Fruit fly (Drosophila melanogaster) whole organism, wandering third instar larva: ENCODE data around the gene CG13407.

Source experiments
- Abd-B ChIP-seq: fragments of >200 bp; optimal IDR thresholded peaks from 2 replicates; lab custom pipeline; 2017; ENCODE audit warnings: missing biosample characterization, missing genetic modification characterization
- CG32264 ChIP-seq: fragments of 200-800 bp; sonication (Bioruptor generic); optimal IDR thresholded peaks from 2 replicates; lab custom pipeline; 2016; ENCODE audit warnings: missing biosample characterization, missing genetic modification characterization
- CrebA ChIP-seq: fragments of 200-800 bp; sonication (Bioruptor generic); optimal IDR thresholded peaks from 2 replicates; lab custom pipeline; 2016; ENCODE audit warnings: missing biosample characterization, mild to moderate bottlenecking, missing genetic modification characterization, borderline replicate concordance
- Dfd ChIP-seq: fragments of >200 bp; optimal IDR thresholded peaks from 2 replicates; lab custom pipeline; 2017; ENCODE audit warnings: missing biosample characterization, missing genetic modification characterization
- Dif ChIP-seq: fragments of 200-275, 200-300 bp; sonication (Bioruptor generic); optimal IDR thresholded peaks from 2 replicates; lab custom pipeline; 2018; ENCODE audit warnings: missing biosample characterization, missing genetic modification characterization; ENCODE audit not compliant: partially characterized antibody
- HLH106 ChIP-seq: fragments of 200-800 bp; optimal IDR thresholded peaks from 3 replicates; lab custom pipeline; 2019; ENCODE audit warnings: missing biosample characterization, mild to moderate bottlenecking, missing genetic modification characterization, moderate library complexity
- Hnf4 ChIP-seq: fragments of 200-800 bp; sonication (Bioruptor generic); optimal IDR thresholded peaks from 2 replicates; lab custom pipeline; 2016; ENCODE audit warnings: missing biosample characterization, mild to moderate bottlenecking, missing genetic modification characterization
- Hr78 ChIP-seq: fragments of >200 bp; optimal IDR thresholded peaks from 2 replicates; lab custom pipeline; 2017; ENCODE audit warnings: missing biosample characterization, missing genetic modification characterization
- Hr83 ChIP-seq: fragments of 200-300 bp; sonication (Bioruptor generic); optimal IDR thresholded peaks from 2 replicates; lab custom pipeline; 2016; ENCODE audit warnings: missing biosample characterization, mild to moderate bottlenecking, missing genetic modification characterization, moderate library complexity; ENCODE audit not compliant: poor library complexity, severe bottlenecking
- Jra ChIP-seq: sonication (Bioruptor generic); optimal IDR thresholded peaks from 2 replicates; lab custom pipeline; 2016; ENCODE audit warnings: missing biosample characterization, missing genetic modification characterization
- Mio ChIP-seq: sonication (Bioruptor generic); optimal IDR thresholded peaks from 2 replicates; lab custom pipeline; 2016; ENCODE audit warnings: missing biosample characterization, missing genetic modification characterization
- Myc ChIP-seq: fragments of >200 bp; optimal IDR thresholded peaks from 2 replicates; lab custom pipeline; 2017
- N ChIP-seq: fragments of >200 bp; optimal IDR thresholded peaks from 2 replicates; lab custom pipeline; 2018; ENCODE audit warnings: missing biosample characterization, missing external identifiers, missing genetic modification characterization
- OdsH ChIP-seq: fragments of 200-800 bp; sonication (Bioruptor generic); optimal IDR thresholded peaks from 2 replicates; lab custom pipeline; 2016; ENCODE audit warnings: missing biosample characterization, mild to moderate bottlenecking, missing genetic modification characterization
- Rel ChIP-seq, 2 experiments: fragments of 200-800 bp; sonication (Bioruptor generic) in 1 of 2; optimal IDR thresholded peaks; 2 replicates in 1 of 2; 3 replicates in 1 of 2; lab custom pipeline; 2016 to 2019; ENCODE audit warnings: mild to moderate bottlenecking in 2 of 2, missing biosample characterization in 2 of 2, missing genetic modification characterization in 2 of 2, moderate library complexity in 1 of 2
- Sp1 ChIP-seq: fragments of 200-800 bp; sonication (Bioruptor generic); optimal IDR thresholded peaks from 3 replicates; lab custom pipeline; 2019; ENCODE audit warnings: missing biosample characterization, mild to moderate bottlenecking, missing genetic modification characterization, moderate library complexity
- Vsx2 ChIP-seq: fragments of 200-300, 225-300 bp; sonication (Bioruptor generic); optimal IDR thresholded peaks from 2 replicates; lab custom pipeline; 2018; ENCODE audit warnings: missing biosample characterization, missing genetic modification characterization; ENCODE audit not compliant: partially characterized antibody
- br ChIP-seq: fragments of 200-800 bp; sonication (Bioruptor generic); optimal IDR thresholded peaks from 2 replicates; lab custom pipeline; 2016; ENCODE audit warnings: missing biosample characterization, missing genetic modification characterization
- brk ChIP-seq: fragments of 200-800 bp; sonication (Bioruptor generic); optimal IDR thresholded peaks from 2 replicates; lab custom pipeline; 2016; ENCODE audit warnings: missing biosample characterization, mild to moderate bottlenecking, missing genetic modification characterization
- dl ChIP-seq, 2 experiments: fragments of 175-275, 200-275 bp in 1 of 2; fragments of 200-275 bp in 1 of 2; sonication (Bioruptor generic); optimal IDR thresholded peaks; lab custom pipeline; 2018; ENCODE audit warnings: mild to moderate bottlenecking in 2 of 2, missing biosample characterization in 2 of 2, missing genetic modification characterization in 2 of 2, moderate library complexity in 2 of 2; ENCODE audit not compliant: partially characterized antibody in 2 of 2, insufficient read depth in 1 of 2
- dsf ChIP-seq: sonication (Bioruptor generic); optimal IDR thresholded peaks from 2 replicates; lab custom pipeline; 2016; ENCODE audit warnings: missing biosample characterization, missing genetic modification characterization, borderline replicate concordance
- ey ChIP-seq: fragments of 200-800 bp; sonication (Bioruptor generic); optimal IDR thresholded peaks from 2 replicates; lab custom pipeline; 2016; ENCODE audit warnings: missing biosample characterization, missing genetic modification characterization
- jim ChIP-seq: fragments of 175-275, 200-325 bp; sonication (Bioruptor generic); optimal IDR thresholded peaks from 2 replicates; lab custom pipeline; 2016; ENCODE audit warnings: missing biosample characterization, mild to moderate bottlenecking, missing genetic modification characterization
- lola ChIP-seq: fragments of >200 bp; optimal IDR thresholded peaks from 2 replicates; lab custom pipeline; 2017; ENCODE audit warnings: missing biosample characterization, missing genetic modification characterization
- pan ChIP-seq: fragments of >200 bp; optimal IDR thresholded peaks from 2 replicates; lab custom pipeline; 2017
- psq ChIP-seq: fragments of 200-800 bp; sonication (Bioruptor generic); optimal IDR thresholded peaks from 3 replicates; lab custom pipeline; 2017; ENCODE audit warnings: missing biosample characterization, mild to moderate bottlenecking, missing genetic modification characterization, moderate library complexity
- rgr ChIP-seq: fragments of 200-800 bp; sonication (Bioruptor generic); optimal IDR thresholded peaks from 3 replicates; lab custom pipeline; 2016; ENCODE audit warnings: missing biosample characterization, mild to moderate bottlenecking, missing genetic modification characterization
- sage ChIP-seq: fragments of 200-800 bp; sonication (Bioruptor generic); optimal IDR thresholded peaks from 2 replicates; lab custom pipeline; 2016; ENCODE audit warnings: missing biosample characterization, mild to moderate bottlenecking, missing genetic modification characterization
- sv ChIP-seq: fragments of 200-800 bp; sonication (Bioruptor generic); optimal IDR thresholded peaks from 3 replicates; lab custom pipeline; 2016; ENCODE audit warnings: missing biosample characterization, missing genetic modification characterization
- usp ChIP-seq: fragments of >200 bp; optimal IDR thresholded peaks from 2 replicates; lab custom pipeline; 2017; ENCODE audit warnings: missing biosample characterization, missing genetic modification characterization
- woc ChIP-seq: sonication (Bioruptor generic); optimal IDR thresholded peaks from 2 replicates; lab custom pipeline; 2016; ENCODE audit warnings: missing biosample characterization, mild to moderate bottlenecking, missing genetic modification characterization

Gene CG13407

DNA sequence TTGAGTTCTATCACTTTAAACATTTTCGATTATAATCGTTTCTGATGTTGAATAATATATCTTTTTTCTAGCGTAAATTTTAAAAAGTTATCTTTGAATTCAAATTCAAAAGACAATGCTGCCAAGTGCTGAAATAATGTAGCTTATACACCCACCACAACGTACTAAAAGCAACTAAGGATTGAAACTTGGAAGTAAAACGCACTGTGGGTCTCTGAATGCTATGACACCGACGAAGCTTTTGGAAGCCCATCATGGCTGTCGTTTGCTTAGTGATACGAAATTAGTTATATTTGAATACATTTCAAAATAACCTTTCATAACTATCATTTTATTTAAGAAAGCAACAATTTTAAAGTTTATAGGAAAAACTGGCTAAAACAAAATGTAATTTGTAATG lies 9.3 kb upstream of the CG13407 start:
- TF ChIP-seq Dif (GFP tag; lab: Kevin White, UChicago) = peak; percentile 77
- peak; percentile 60 for TF ChIP-seq Myc (lab: Kevin White, UChicago)
- TF ChIP-seq HLH106 = no peak
- no peak for TF ChIP-seq lola (GFP tag; lab: Kevin White, UChicago)
- TF ChIP-seq OdsH (GFP tag; lab: Kevin White, UChicago) = no peak
- TF ChIP-seq Hnf4 (GFP tag; lab: Kevin White, UChicago) = no peak
- TF ChIP-seq Rel (GFP tag; optimal IDR thresholded peaks at IDR 0.05; lab: Kevin White, UChicago) = no peak
- no peak for TF ChIP-seq Rel (tag; optimal IDR thresholded peaks at IDR 0.05; lab: Kevin White, UChicago)
- no peak for TF ChIP-seq Mio
- no peak for TF ChIP-seq usp (GFP tag; lab: Kevin White, UChicago)
- TF ChIP-seq, all 38 proteins: peak for 2

DNA sequence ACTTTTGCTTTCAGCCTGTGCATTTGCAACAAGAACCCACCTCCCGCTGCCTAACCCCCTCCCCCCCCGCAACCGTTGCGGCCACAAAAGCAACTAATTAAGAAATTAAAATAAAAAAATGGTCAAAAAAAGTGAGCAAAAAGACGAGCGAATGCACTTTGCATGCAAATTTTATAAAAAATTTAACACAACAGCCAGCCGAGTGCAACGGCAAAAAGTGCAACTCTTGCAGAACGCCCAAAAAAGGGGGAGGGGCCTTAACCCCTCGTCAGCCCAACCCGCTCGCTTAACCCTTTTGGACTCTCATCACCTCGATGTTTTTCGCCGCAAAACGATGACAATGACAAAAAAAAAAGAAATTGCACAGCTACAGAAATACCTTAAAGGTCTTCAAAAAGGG lies 6.3 kb upstream of the CG13407 start:
- no peak for TF ChIP-seq CG32264 (GFP tag; lab: Kevin White, UChicago)
- no peak for TF ChIP-seq Sp1 (GFP tag; lab: Kevin White, UChicago)
- TF ChIP-seq pan (lab: Kevin White, UChicago) = no peak
- no peak for TF ChIP-seq dl (GFP tag; optimal IDR thresholded peaks at IDR 0.05; lab: Kevin White, UChicago; ENCODE audit: insufficient read depth in 1 of 2, partially characterized antibody in 2 of 2)
- no peak for TF ChIP-seq sv (GFP tag; lab: Kevin White, UChicago)
- TF ChIP-seq Dif (GFP tag; lab: Kevin White, UChicago) = no peak
- TF ChIP-seq Hr78 (GFP tag; lab: Kevin White, UChicago) = no peak
- TF ChIP-seq Vsx2 = no peak
- no peak for TF ChIP-seq HLH106

DNA sequence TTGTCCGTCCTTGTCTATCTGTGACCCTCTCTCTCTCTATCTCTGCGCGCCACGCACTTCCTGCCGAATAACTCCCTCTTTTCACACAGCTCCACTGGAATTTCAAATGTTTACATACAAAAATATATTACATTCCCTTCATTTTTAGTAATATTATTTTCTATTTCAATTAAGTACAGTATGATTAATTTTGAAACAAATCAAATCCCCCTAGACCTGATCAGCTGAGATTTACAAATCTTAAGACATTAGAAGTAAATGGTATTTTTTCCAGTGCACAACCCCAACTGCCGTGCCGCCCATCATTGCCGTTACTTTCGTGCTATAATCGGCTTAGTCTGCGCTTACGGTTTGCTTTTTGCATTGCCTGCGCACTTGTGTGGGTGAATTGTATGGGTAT lies 5.1 kb downstream of the CG13407 start:
- TF ChIP-seq Jra (GFP tag; lab: Kevin White, UChicago) (no peak), dl (GFP tag; optimal IDR thresholded peaks at IDR 0.05; lab: Kevin White, UChicago; ENCODE audit: insufficient read depth in 1 of 2, partially characterized antibody in 2 of 2) (no peak), N (GFP tag; lab: Kevin White, UChicago) (no peak), Hr83 (no peak), OdsH (GFP tag; lab: Kevin White, UChicago) (no peak), Myc (lab: Kevin White, UChicago) (no peak), brk (no peak), Abd-B (GFP tag; lab: Kevin White, UChicago) (no peak), CG32264 (GFP tag; lab: Kevin White, UChicago) (no peak), Hr78 (GFP tag; lab: Kevin White, UChicago) (no peak), sage (GFP tag; lab: Kevin White, UChicago) (no peak), ey (GFP tag; lab: Kevin White, UChicago) (no peak), usp (GFP tag; lab: Kevin White, UChicago) (no peak), rgr (GFP tag; lab: Kevin White, UChicago) (no peak), jim (GFP tag; lab: Kevin White, UChicago) (no peak)

DNA sequence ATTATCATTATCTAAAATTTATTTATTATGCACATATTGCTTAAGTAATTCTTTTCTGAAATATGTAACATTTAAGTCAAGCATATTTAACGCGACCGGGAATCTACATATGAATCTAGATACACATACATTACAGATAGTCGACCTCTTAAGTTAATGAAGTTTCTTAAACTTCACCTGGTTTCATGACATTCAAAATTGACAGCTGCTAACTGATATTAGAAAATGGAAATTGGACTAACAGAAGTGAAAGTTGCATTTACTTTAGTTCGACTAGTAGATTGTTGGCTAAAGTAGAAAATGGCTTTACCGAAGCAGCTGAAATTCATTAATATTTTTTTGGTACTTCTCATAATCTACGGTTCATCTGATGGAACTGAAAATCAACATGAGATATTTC lies 9.9 kb downstream of the CG13407 start, which contains the start of gene Ir94a:
Gene Ir94a, plus strand, starts transcription at position 301 of the 400 bp plus-strand sequence.
- TF ChIP-seq Abd-B (GFP tag; lab: Kevin White, UChicago) (no peak), Hr78 (GFP tag; lab: Kevin White, UChicago) (no peak), HLH106 (no peak), Myc (lab: Kevin White, UChicago) (no peak), Sp1 (GFP tag; lab: Kevin White, UChicago) (no peak), Vsx2 (no peak), Jra (GFP tag; lab: Kevin White, UChicago) (no peak), br (GFP tag; lab: Kevin White, UChicago) (no peak), ey (GFP tag; lab: Kevin White, UChicago) (no peak), lola (GFP tag; lab: Kevin White, UChicago) (no peak), dl (GFP tag; optimal IDR thresholded peaks at IDR 0.05; lab: Kevin White, UChicago; ENCODE audit: insufficient read depth in 1 of 2, partially characterized antibody in 2 of 2) (no peak), jim (GFP tag; lab: Kevin White, UChicago) (no peak), sv (GFP tag; lab: Kevin White, UChicago) (no peak), CrebA (GFP tag; lab: Kevin White, UChicago) (no peak), Dfd (GFP tag; lab: Kevin White, UChicago) (no peak), CG32264 (GFP tag; lab: Kevin White, UChicago) (no peak), usp (GFP tag; lab: Kevin White, UChicago) (no peak)

DNA sequence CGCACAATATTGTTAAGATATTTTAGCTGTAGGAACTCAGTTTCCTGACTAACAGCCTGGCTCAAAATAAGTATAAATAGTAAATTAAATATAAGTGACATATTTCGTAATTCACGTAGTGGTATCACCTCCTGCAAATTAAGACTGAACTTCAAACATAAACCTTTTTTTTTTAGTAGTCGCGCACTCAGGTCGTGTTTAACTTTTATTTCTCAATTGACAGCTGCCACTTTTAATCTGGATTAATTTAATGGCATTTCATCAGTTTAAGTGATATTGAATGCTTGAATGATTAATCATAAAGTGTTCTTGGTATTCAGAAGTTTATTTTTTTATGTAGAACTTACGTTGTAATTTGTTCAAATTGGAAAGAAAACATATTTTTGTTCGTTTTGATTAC lies 13.9 kb downstream of the CG13407 start, which contains the start of gene Ir94b:
Gene Ir94b, minus strand, starts transcription at position 101 of the 400 bp plus-strand sequence.
- TF ChIP-seq psq (GFP tag; lab: Kevin White, UChicago) (no peak), CG32264 (GFP tag; lab: Kevin White, UChicago) (no peak), Hr83 (no peak), woc (GFP tag; lab: Kevin White, UChicago) (no peak), dsf (no peak), Dfd (GFP tag; lab: Kevin White, UChicago) (no peak)
